Worm (Caenorhabditis elegans) whole organism, late embryonic: ENCODE measurements around the gene clec-164.

Source experiments
- C38D4.7 ChIP-seq: fragments of 200-800 bp; sonication (Bioruptor generic); optimal IDR thresholded peaks from 2 replicates; lab custom pipeline; 2018; ENCODE audit warnings: mild to moderate bottlenecking, missing genetic modification characterization, moderate library complexity, missing compliant biosample characterization
- T23F11.4 ChIP-seq: fragments of 200-800 bp; sonication (Bioruptor generic); optimal IDR thresholded peaks from 2 replicates; lab custom pipeline; 2018; ENCODE audit warnings: mild to moderate bottlenecking, missing genetic modification characterization, missing compliant biosample characterization
- ama-1 ChIP-seq: fragments of 150-350 bp; optimal IDR thresholded peaks from 2 replicates; lab custom pipeline; 2014
- ceh-14 ChIP-seq: sonication (generic microtip); optimal IDR thresholded peaks from 2 replicates; lab custom pipeline; 2016; ENCODE audit warnings: missing genotype, missing genetic modification characterization, missing compliant biosample characterization
- ceh-19 ChIP-seq: fragments of 200-800 bp; sonication (Bioruptor generic); optimal IDR thresholded peaks from 2 replicates; lab custom pipeline; 2018; ENCODE audit warnings: mild to moderate bottlenecking, missing genetic modification characterization, missing compliant biosample characterization
- ceh-24 ChIP-seq: sonication (generic microtip); optimal IDR thresholded peaks from 2 replicates; lab custom pipeline; 2016; ENCODE audit warnings: mild to moderate bottlenecking, missing genetic modification characterization, missing compliant biosample characterization
- ceh-34 ChIP-seq: sonication (generic microtip); optimal IDR thresholded peaks from 2 replicates; lab custom pipeline; 2016; ENCODE audit warnings: mild to moderate bottlenecking, missing genetic modification characterization, missing compliant biosample characterization
- ceh-45 ChIP-seq: fragments of 200-800 bp; sonication (Bioruptor generic); IDR thresholded peaks from 2 replicates; pipeline ENCODE4 v1.3.6; 2022; ENCODE audit warnings: missing genetic modification reagents, missing genetic modification characterization, missing compliant biosample characterization
- ceh-48 ChIP-seq: sonication (generic microtip); optimal IDR thresholded peaks from 2 replicates; lab custom pipeline; 2016; ENCODE audit warnings: missing genetic modification characterization, inconsistent platforms, missing compliant biosample characterization
- dmd-4 ChIP-seq: sonication (generic microtip); optimal IDR thresholded peaks from 2 replicates; lab custom pipeline; 2016; ENCODE audit warnings: borderline replicate concordance, missing genetic modification characterization, missing compliant biosample characterization
- dve-1 ChIP-seq: sonication (generic microtip); optimal IDR thresholded peaks from 2 replicates; lab custom pipeline; 2017; ENCODE audit warnings: antibody characterized with exemption, mild to moderate bottlenecking, missing genetic modification characterization, missing compliant biosample characterization
- elt-2 ChIP-seq: sonication (generic microtip); optimal IDR thresholded peaks from 2 replicates; lab custom pipeline; 2016; ENCODE audit warnings: missing genetic modification reagents, missing genetic modification characterization, missing compliant biosample characterization
- ets-4 ChIP-seq: sonication (generic microtip); optimal IDR thresholded peaks from 2 replicates; lab custom pipeline; 2016; ENCODE audit warnings: missing genetic modification characterization, missing compliant biosample characterization
- eyg-1 ChIP-seq: sonication (generic microtip); optimal IDR thresholded peaks from 2 replicates; lab custom pipeline; 2016; ENCODE audit warnings: missing genotype, missing genetic modification characterization, missing compliant biosample characterization
- fax-1 ChIP-seq: sonication (generic microtip); optimal IDR thresholded peaks from 2 replicates; lab custom pipeline; 2016; ENCODE audit warnings: missing genotype, missing genetic modification characterization, missing compliant biosample characterization
- gmeb-2 ChIP-seq: sonication (generic microtip); optimal IDR thresholded peaks from 2 replicates; lab custom pipeline; 2016; ENCODE audit warnings: missing genetic modification characterization, inconsistent platforms, missing compliant biosample characterization
- hlh-15 ChIP-seq: sonication (generic microtip); optimal IDR thresholded peaks from 2 replicates; lab custom pipeline; 2016; ENCODE audit warnings: missing genetic modification characterization, missing compliant biosample characterization
- hlh-30 ChIP-seq: sonication (generic microtip); optimal IDR thresholded peaks from 2 replicates; lab custom pipeline; 2017; ENCODE audit warnings: antibody characterized with exemption, missing genetic modification characterization, missing compliant biosample characterization; ENCODE audit not compliant: insufficient read depth
- lin-11 ChIP-seq: fragments of 200-800 bp; sonication (Bioruptor generic); optimal IDR thresholded peaks from 2 replicates; lab custom pipeline; 2018; ENCODE audit warnings: mild to moderate bottlenecking, missing genetic modification characterization, missing compliant biosample characterization
- nfya-1 ChIP-seq: sonication (generic microtip); optimal IDR thresholded peaks from 2 replicates; lab custom pipeline; 2017; ENCODE audit warnings: missing genetic modification characterization, mild to moderate bottlenecking, missing compliant biosample characterization, antibody characterized with exemption, moderate library complexity
- nhr-11 ChIP-seq: fragments of 150-350 bp; optimal IDR thresholded peaks from 2 replicates; lab custom pipeline; 2014; ENCODE audit warnings: missing biosample characterization, missing genetic modification characterization
- odd-2 ChIP-seq: sonication (generic microtip); optimal IDR thresholded peaks from 2 replicates; lab custom pipeline; 2017; ENCODE audit warnings: antibody characterized with exemption, mild to moderate bottlenecking, missing genetic modification characterization, missing compliant biosample characterization
- pha-2 ChIP-seq: sonication (generic microtip); optimal IDR thresholded peaks from 2 replicates; lab custom pipeline; 2017; ENCODE audit warnings: mild to moderate bottlenecking, missing genetic modification characterization, missing compliant biosample characterization
- pha-4 ChIP-seq: fragments of 150-350 bp; optimal IDR thresholded peaks from 2 replicates; lab custom pipeline; 2018; ENCODE audit warnings: missing biosample characterization, missing genetic modification reagents, missing genetic modification characterization
- pqm-1 ChIP-seq: sonication (generic microtip); optimal IDR thresholded peaks from 2 replicates; lab custom pipeline; 2016; ENCODE audit warnings: missing genetic modification characterization, missing compliant biosample characterization
- pros-1 ChIP-seq: fragments of 150-350 bp; optimal IDR thresholded peaks from 2 replicates; lab custom pipeline; 2014; ENCODE audit warnings: missing biosample characterization, missing genetic modification reagents, missing genetic modification characterization
- rnt-1 ChIP-seq: sonication (generic microtip); optimal IDR thresholded peaks from 2 replicates; lab custom pipeline; 2016; ENCODE audit warnings: missing genetic modification characterization, missing compliant biosample characterization
- sox-4 ChIP-seq: sonication (generic microtip); optimal IDR thresholded peaks from 2 replicates; lab custom pipeline; 2017; ENCODE audit warnings: mild to moderate bottlenecking, missing genetic modification characterization, inconsistent platforms, missing compliant biosample characterization
- syd-9 ChIP-seq: sonication (generic microtip); optimal IDR thresholded peaks from 2 replicates; lab custom pipeline; 2016; ENCODE audit warnings: mild to moderate bottlenecking, missing genetic modification characterization, moderate library complexity, missing compliant biosample characterization
- tbx-2 ChIP-seq: sonication (generic microtip); optimal IDR thresholded peaks from 2 replicates; lab custom pipeline; 2016; ENCODE audit warnings: missing genetic modification characterization, missing compliant biosample characterization
- ttx-3 ChIP-seq: sonication (generic microtip); optimal IDR thresholded peaks from 2 replicates; lab custom pipeline; 2016; ENCODE audit warnings: missing genetic modification reagents, missing genetic modification characterization, missing compliant biosample characterization
- unc-42 ChIP-seq: sonication (generic microtip); optimal IDR thresholded peaks from 2 replicates; lab custom pipeline; 2016; ENCODE audit warnings: missing genotype, missing genetic modification characterization, missing compliant biosample characterization
- ztf-16 ChIP-seq: sonication (generic microtip); optimal IDR thresholded peaks from 2 replicates; lab custom pipeline; 2017; ENCODE audit warnings: missing genetic modification characterization, missing compliant biosample characterization

clec-164 gene

ce11 chrIV:756421-756820 lies 40.0 kb downstream of the clec-164 start, which contains the start of gene srt-23:
srt-23 (plus strand) TSS chrIV:756721.
- TF ChIP-seq lin-11, result no peak
- TF ChIP-seq ttx-3 (tag; lab: Kevin White, UChicago), result no peak
- TF ChIP-seq ztf-16 (tag; lab: Kevin White, UChicago), result no peak
- no peak for TF ChIP-seq ceh-48 (tag; lab: Kevin White, UChicago)
- TF ChIP-seq dmd-4, result no peak
- TF ChIP-seq elt-2 (tag; lab: Kevin White, UChicago), result no peak
- TF ChIP-seq eyg-1 (tag; lab: Kevin White, UChicago), result no peak
- no peak for TF ChIP-seq nfya-1 (tag; lab: Kevin White, UChicago)
- TF ChIP-seq ceh-24 (tag; lab: Kevin White, UChicago), result no peak
- TF ChIP-seq hlh-15 (tag; lab: Kevin White, UChicago), result no peak
- no peak for TF ChIP-seq ceh-14
- no peak for TF ChIP-seq pqm-1 (tag; lab: Kevin White, UChicago)
- TF ChIP-seq pha-2 (tag; lab: Kevin White, UChicago), result no peak
- TF ChIP-seq pha-4, result no peak
- no peak for TF ChIP-seq sox-4 (tag; lab: Kevin White, UChicago)
- no peak for TF ChIP-seq dve-1 (tag; lab: Kevin White, UChicago)

- no peak for TF ChIP-seq tbx-2 (tag; lab: Kevin White, UChicago)
- no peak for TF ChIP-seq pha-2 (tag; lab: Kevin White, UChicago)
- TF ChIP-seq C38D4.7 (GFP tag; lab: Kevin White, UChicago), result no peak
- no peak for TF ChIP-seq ceh-45 (GFP tag; lab: Robert Waterston, UW)
- TF ChIP-seq eyg-1 (tag; lab: Kevin White, UChicago), result no peak
- no peak for TF ChIP-seq pros-1
- TF ChIP-seq ets-4 (tag; lab: Kevin White, UChicago), result no peak
- no peak for TF ChIP-seq nhr-11 (tag; lab: Kevin White, UChicago)
- no peak for TF ChIP-seq pqm-1 (tag; lab: Kevin White, UChicago)
- TF ChIP-seq, all 69 proteins: peak for 0
Observed at ce11 chrIV:756956-757355, 40.5 kb downstream of the clec-164 start.

ce11 chrIV:757548-757947 lies 41.1 kb downstream of the clec-164 start:
- TF ChIP-seq sox-4 (tag; lab: Kevin White, UChicago) (no peak), odd-2 (no peak), dve-1 (tag; lab: Kevin White, UChicago) (no peak), ttx-3 (tag; lab: Kevin White, UChicago) (no peak), pros-1 (no peak), ceh-34 (tag; lab: Kevin White, UChicago) (no peak), fax-1 (no peak)

ce11 chrIV:760267-760666 lies 43.8 kb downstream of the clec-164 start, which contains the start of gene gst-40:
gst-40 (plus strand) TSS chrIV:760502.
- TF ChIP-seq ceh-19 (GFP tag; lab: Kevin White, UChicago), result no peak
- TF ChIP-seq unc-42 (tag; lab: Kevin White, UChicago), result peak; percentile 39

ce11 chrIV:762016-762459 lies 45.6 kb downstream of the clec-164 start:
- no peak for TF ChIP-seq T23F11.4
- TF ChIP-seq ttx-3 (tag; lab: Kevin White, UChicago), result no peak
- no peak for TF ChIP-seq C38D4.7 (GFP tag; lab: Kevin White, UChicago)
- no peak for TF ChIP-seq rnt-1 (tag; lab: Kevin White, UChicago)
- TF ChIP-seq pros-1, result no peak
- no peak for TF ChIP-seq hlh-30 (tag; lab: Kevin White, UChicago)
- no peak for TF ChIP-seq syd-9 (tag; lab: Kevin White, UChicago)
- TF ChIP-seq gmeb-2 (tag; lab: Kevin White, UChicago), result no peak
- no peak for TF ChIP-seq ceh-19 (GFP tag; lab: Kevin White, UChicago)
- no peak for TF ChIP-seq ama-1
